Worm (Caenorhabditis elegans): ENCODE results near the gene miro-1.
"Not testable (repeated sequence)": the region's sequence is repeated elsewhere in the genome, so short reads cannot be mapped to it uniquely, and the experiment has no call there.

The miro-1 gene

DNA sequence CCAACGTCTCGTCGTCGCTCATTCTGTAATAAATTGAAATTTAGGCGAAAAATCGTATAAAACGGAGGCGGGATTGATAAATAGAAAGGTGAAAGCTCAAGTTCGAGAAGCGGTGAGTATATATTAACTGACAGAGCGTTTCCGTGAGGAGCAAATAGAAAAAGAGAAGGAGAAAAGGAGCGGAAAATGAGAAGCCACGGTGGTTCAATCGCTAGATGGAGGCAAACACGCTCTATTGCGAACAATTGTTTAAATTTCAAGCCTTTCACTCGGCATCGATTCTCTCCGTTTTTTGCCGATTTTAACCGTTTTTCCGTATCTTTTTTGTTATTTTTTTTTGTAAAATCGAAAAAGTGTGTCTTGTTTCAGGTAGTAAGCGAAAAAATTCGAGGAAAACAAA is at the start of gene miro-1:
miro-1 (minus strand) TSS at position 23 of the 400 bp plus-strand sequence.
- peak; percentile 33; the same call in 1 of the 2 replicates for TF ChIP-seq hmg-1.2 (GFP tag; IDR thresholded peaks at IDR 0.05)
- TF ChIP-seq mcd-1 (GFP tag; IDR thresholded peaks at IDR 0.05) = peak; percentile 76

DNA sequence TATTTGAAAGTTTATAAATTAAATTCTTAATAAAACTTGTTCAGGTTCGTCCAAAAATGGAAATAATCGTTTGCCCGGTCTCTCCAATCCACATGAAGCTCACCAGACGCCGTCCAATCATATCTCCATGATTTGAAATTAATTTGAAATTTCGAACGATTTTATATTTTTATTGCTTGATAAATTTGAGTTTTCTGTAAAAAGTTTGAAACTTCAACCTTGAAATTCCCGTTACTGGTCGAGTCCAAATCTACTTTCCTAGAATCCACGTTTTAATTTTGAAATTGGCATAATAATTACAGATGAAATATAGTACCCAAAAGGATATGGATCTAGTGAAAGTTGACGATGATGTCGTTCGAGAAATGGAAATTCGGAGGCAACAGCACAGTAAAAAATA is 48.8 kb upstream of the miro-1 start, which contains the start of gene npp-26:
npp-26 (plus strand) TSS at position 301 of the 400 bp plus-strand sequence.
- TF ChIP-seq ceh-40 (GFP tag; IDR thresholded peaks at IDR 0.05) = no peak
- TF ChIP-seq ztf-26 (tag; optimal IDR thresholded peaks at IDR 0.05) = no peak
- no peak for TF ChIP-seq F10E7.11 (tag; optimal IDR thresholded peaks at IDR 0.05)
- TF ChIP-seq lag-1 (GFP tag; IDR thresholded peaks at IDR 0.05) = no peak
- TF ChIP-seq mes-4 (tag; optimal IDR thresholded peaks at IDR 0.05) = no peak
- TF ChIP-seq K11D2.4 (GFP tag; IDR thresholded peaks at IDR 0.05) = no peak
- no peak for TF ChIP-seq lin-40 (tag; optimal IDR thresholded peaks at IDR 0.05)
- no peak for TF ChIP-seq lin-54 (GFP tag; optimal IDR thresholded peaks at IDR 0.05)
- TF ChIP-seq tbx-9 (tag; optimal IDR thresholded peaks at IDR 0.05; ENCODE audit: borderline replicate concordance) = no peak
- TF ChIP-seq ccch-3 (GFP tag; optimal IDR thresholded peaks at IDR 0.05) = no peak
- TF ChIP-seq cebp-1 (GFP tag; IDR thresholded peaks at IDR 0.05) = no peak
- no peak for TF ChIP-seq cebp-1 (tag; optimal IDR thresholded peaks at IDR 0.05)
- no peak for TF ChIP-seq snpc-1.3 (tag; optimal IDR thresholded peaks at IDR 0.05; ENCODE audit: insufficient read depth)
- no peak for TF ChIP-seq F33H1.4 (GFP tag; IDR thresholded peaks at IDR 0.05)
- TF ChIP-seq dpff-1 (tag; optimal IDR thresholded peaks at IDR 0.05) = no peak
- no peak for TF ChIP-seq madf-10 (tag; optimal IDR thresholded peaks at IDR 0.05)
- no peak for TF ChIP-seq nhr-120 (GFP tag; IDR thresholded peaks at IDR 0.05)
- TF ChIP-seq ztf-3 (GFP tag; optimal IDR thresholded peaks at IDR 0.05) = no peak
- TF ChIP-seq ama-1 (optimal IDR thresholded peaks at IDR 0.05) = no peak
- no peak for TF ChIP-seq ama-1 (GFP tag; optimal IDR thresholded peaks at IDR 0.05)

DNA sequence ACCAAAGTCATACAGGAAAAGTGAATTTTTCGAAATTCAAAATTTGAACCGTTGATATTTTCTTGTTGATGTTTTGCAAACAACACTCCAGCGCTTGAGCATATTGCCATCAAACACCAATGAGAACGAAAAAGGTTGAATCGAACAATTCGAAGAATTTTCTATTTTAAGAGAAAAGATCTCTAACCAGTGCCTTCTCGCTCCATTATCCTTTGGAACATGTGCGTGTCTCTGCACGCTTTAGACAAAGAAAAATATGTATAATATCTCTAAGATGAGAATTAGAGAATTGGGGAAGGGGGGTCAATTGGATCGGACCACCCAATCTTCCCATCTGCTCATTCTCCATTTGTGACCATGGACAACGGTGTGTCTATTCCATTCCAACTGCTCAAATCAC is 48.2 kb upstream of the miro-1 start, which contains the start of gene Y17G9B.2:
Y17G9B.2 (plus strand) TSS at position 301 of the 400 bp plus-strand sequence.
- TF ChIP-seq snpc-4 (GFP tag; optimal IDR thresholded peaks at IDR 0.05) (no peak), snpc-4 (tag; optimal IDR thresholded peaks at IDR 0.05) (no peak), fkh-3 (tag; optimal IDR thresholded peaks at IDR 0.05) (no peak), sptf-2 (GFP tag; optimal IDR thresholded peaks at IDR 0.05) (no peak)

DNA sequence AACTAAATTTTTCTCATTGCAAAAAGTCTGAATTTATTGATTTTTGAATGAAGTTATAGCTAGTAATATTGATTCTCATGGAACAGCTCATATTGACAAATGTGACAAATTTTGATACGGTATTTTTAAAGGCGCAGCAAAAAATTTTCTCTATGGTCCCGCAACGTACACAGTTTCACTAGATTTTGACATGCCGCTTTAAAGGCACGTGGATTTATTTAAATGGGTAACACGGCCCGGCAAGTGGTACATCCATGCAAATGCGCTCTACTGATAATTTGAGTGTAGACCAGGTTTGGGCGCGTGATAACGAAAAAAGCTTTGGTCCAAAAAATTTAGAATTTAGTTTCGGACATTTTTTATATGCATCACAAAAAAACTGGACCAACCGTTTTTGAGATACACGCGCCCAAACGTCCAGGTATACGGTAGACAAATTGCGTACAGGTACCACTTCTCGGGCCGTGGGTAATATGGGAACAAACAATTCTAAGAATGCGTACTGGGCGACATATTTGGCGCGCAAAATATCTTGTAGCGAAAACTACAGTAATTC is 47.5 kb upstream of the miro-1 start:
- peak; percentile 52 for TF ChIP-seq lsl-1 (GFP tag; optimal IDR thresholded peaks at IDR 0.05)
- peak; percentile 70 for TF ChIP-seq mcd-1 (GFP tag; IDR thresholded peaks at IDR 0.05)
- TF ChIP-seq F33H1.4 (GFP tag; IDR thresholded peaks at IDR 0.05) = peak; percentile 49
- not testable (repeated sequence) for TF ChIP-seq snpc-4 (GFP tag; optimal IDR thresholded peaks at IDR 0.05)
- TF ChIP-seq snpc-4 (tag; optimal IDR thresholded peaks at IDR 0.05) = peak in 1 of 4 experiments; percentile 39
- TF ChIP-seq madf-6 (GFP tag; IDR thresholded peaks at IDR 0.05) = peak; percentile 75
- peak; percentile 26; the same call in 1 of the 2 replicates for TF ChIP-seq hmg-1.2 (GFP tag; IDR thresholded peaks at IDR 0.05)
- TF ChIP-seq xnd-1 (tag; optimal IDR thresholded peaks at IDR 0.05) = peak; percentile 17

DNA sequence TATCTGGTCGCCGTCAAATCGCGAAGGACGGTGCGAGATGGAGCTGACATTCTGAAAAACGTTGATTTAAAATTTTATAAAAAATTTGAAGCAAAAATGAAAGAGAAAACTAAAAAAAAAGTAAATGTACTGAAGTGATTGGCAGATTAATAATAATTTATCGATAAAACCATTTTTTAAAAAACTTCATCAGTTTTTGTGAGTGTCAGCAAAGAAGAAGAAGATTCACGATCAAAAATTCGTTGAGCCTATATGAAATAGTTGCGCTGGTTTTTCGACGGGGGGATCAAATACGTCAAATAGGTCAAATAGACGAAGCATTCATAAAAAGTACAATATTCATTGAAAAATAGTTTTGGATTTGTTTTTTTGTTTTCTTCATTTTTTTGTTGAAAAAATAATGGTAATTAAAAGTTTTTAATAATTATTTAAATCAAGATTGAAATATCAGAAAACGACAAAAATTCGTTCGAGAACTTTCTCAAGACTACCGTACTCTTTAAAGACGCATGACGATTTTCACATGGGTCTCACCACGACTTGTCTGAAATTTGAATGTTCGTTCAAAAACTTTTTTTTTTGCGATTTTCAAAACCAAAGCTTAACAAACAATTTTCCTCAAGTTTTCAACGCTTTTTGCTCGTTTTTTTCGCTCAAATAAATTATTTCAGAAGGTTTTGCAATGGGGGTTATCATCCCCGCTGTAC is 44.9 kb upstream of the miro-1 start, which contains the start of the genes memi-1 and cyp-31A3:
memi-1 (minus strand) TSS at position 51 of the 707 bp plus-strand sequence.
cyp-31A3 (plus strand) TSS at position 672 of the 707 bp plus-strand sequence.
- TF ChIP-seq snpc-4 (GFP tag; optimal IDR thresholded peaks at IDR 0.05) (peak; percentile 37), snpc-4 (tag; optimal IDR thresholded peaks at IDR 0.05) (peak; percentile 8 to 80 (median 58)), cebp-1 (GFP tag; IDR thresholded peaks at IDR 0.05) (no peak), cebp-1 (tag; optimal IDR thresholded peaks at IDR 0.05) (no peak), madf-3 (GFP tag; IDR thresholded peaks at IDR 0.05) (0 out of 2 replicates have a peak, but pooled peaks have one; percentile 31), tbp1 (GFP tag; optimal IDR thresholded peaks at IDR 0.05) (peak; percentile 37), Y53F4B.3 (GFP tag; IDR thresholded peaks at IDR 0.05) (no peak), D2030.7 (GFP tag; IDR thresholded peaks at IDR 0.05) (peak; percentile 82), attf-5 (GFP tag; optimal IDR thresholded peaks at IDR 0.05) (no peak), xnd-1 (tag; optimal IDR thresholded peaks at IDR 0.05) (peak; percentile 86), efl-1 (GFP tag; optimal IDR thresholded peaks at IDR 0.05) (peak; percentile 32), attf-6 (GFP tag; IDR thresholded peaks at IDR 0.05) (peak; percentile 44; the same call in 1 of the 2 replicates), T07F8.4 (tag; optimal IDR thresholded peaks at IDR 0.05) (no peak), ceh-91 (GFP tag; IDR thresholded peaks at IDR 0.05) (peak; percentile 77), tlf-1 (GFP tag; optimal IDR thresholded peaks at IDR 0.05) (peak; percentile 54), pbrm-1 (GFP tag; IDR thresholded peaks at IDR 0.05) (peak; percentile 44; the same call in 1 of the 2 replicates), ztf-28 (GFP tag; IDR thresholded peaks at IDR 0.05) (no peak)

Data from whole organism, young adult.